Fruit fly (Drosophila melanogaster) whole organism, prepupa: ENCODE results near the gene CG14000.

Source experiments
- Blimp-1 ChIP-seq: fragments of 200-800 bp; sonication (Bioruptor generic); optimal IDR thresholded peaks from 3 replicates; lab custom pipeline; 2017; ENCODE audit warnings: missing biosample characterization, missing genetic modification characterization, mild to moderate bottlenecking, moderate library complexity, missing genetic modification reagents
- CG10631 ChIP-seq: fragments of 200-800 bp; sonication (Bioruptor generic); optimal IDR thresholded peaks from 2 replicates; lab custom pipeline; 2016; ENCODE audit warnings: missing biosample characterization, missing genetic modification characterization
- CG11294 ChIP-seq: fragments of 200-800 bp; sonication (Bioruptor generic); IDR thresholded peaks from 2 replicates; pipeline ENCODE4 v1.3.6; 2022; ENCODE audit warnings: missing biosample characterization, missing genetic modification characterization
- CG11762 ChIP-seq: fragments of 200-800 bp; sonication (Bioruptor generic); optimal IDR thresholded peaks from 3 replicates; lab custom pipeline; 2016; ENCODE audit warnings: missing biosample characterization, missing genetic modification characterization; ENCODE audit not compliant: insufficient read depth
- CG11902 ChIP-seq: fragments of 200-800 bp; sonication (Bioruptor generic); optimal IDR thresholded peaks from 3 replicates; lab custom pipeline; 2016; ENCODE audit warnings: missing biosample characterization, missing genetic modification characterization
- CG15336 ChIP-seq: fragments of 200-800 bp; sonication (Bioruptor generic); IDR thresholded peaks from 2 replicates; pipeline ENCODE4 v1.3.6; 2022; ENCODE audit warnings: missing biosample characterization, missing genetic modification characterization
- CG16779 ChIP-seq: fragments of 200-800 bp; sonication (Bioruptor generic); optimal IDR thresholded peaks from 3 replicates; lab custom pipeline; 2017; ENCODE audit warnings: missing biosample characterization, mild to moderate bottlenecking, missing genetic modification characterization
- CG32006 ChIP-seq: fragments of 200-800 bp; sonication (Bioruptor generic); optimal IDR thresholded peaks from 3 replicates; lab custom pipeline; 2017; ENCODE audit warnings: missing biosample characterization, mild to moderate bottlenecking, missing genetic modification characterization
- CG6163 ChIP-seq: fragments of 200-800 bp; sonication (Bioruptor generic); IDR thresholded peaks from 3 replicates; pipeline ENCODE4 v1.3.6; 2022; ENCODE audit warnings: missing biosample characterization, missing genetic modification characterization
- CG6276 ChIP-seq: fragments of 200-800 bp; sonication (Bioruptor generic); optimal IDR thresholded peaks from 2 replicates; lab custom pipeline; 2017; ENCODE audit warnings: missing biosample characterization, mild to moderate bottlenecking, missing genetic modification characterization
- CG6854 ChIP-seq: fragments of 200-800 bp; sonication (Bioruptor generic); optimal IDR thresholded peaks from 2 replicates; lab custom pipeline; 2017; ENCODE audit warnings: missing biosample characterization, mild to moderate bottlenecking, missing genetic modification characterization
- CG7368 ChIP-seq: fragments of 200-800 bp; sonication (Bioruptor generic); optimal IDR thresholded peaks from 3 replicates; lab custom pipeline; 2016; ENCODE audit warnings: missing biosample characterization, missing genetic modification characterization
- CG8119 ChIP-seq: fragments of 200-800 bp; sonication (Bioruptor generic); IDR thresholded peaks from 3 replicates; pipeline ENCODE4 v1.3.6; 2022; ENCODE audit warnings: missing biosample characterization, missing genetic modification characterization
- CG9139 ChIP-seq: fragments of 200-800 bp; sonication (Bioruptor generic); optimal IDR thresholded peaks from 3 replicates; lab custom pipeline; 2017; ENCODE audit warnings: missing biosample characterization, mild to moderate bottlenecking, missing genetic modification characterization
- Eip75B ChIP-seq: fragments of 200-800 bp; sonication (Bioruptor generic); optimal IDR thresholded peaks from 3 replicates; lab custom pipeline; 2016; ENCODE audit warnings: missing biosample characterization, missing genetic modification characterization
- Eip78C ChIP-seq: fragments of 200-800 bp; sonication (Bioruptor generic); peaks from one replicate; lab custom pipeline; 2016; ENCODE audit warnings: missing biosample characterization, missing genetic modification characterization
- Eip93F ChIP-seq: fragments of 200-800 bp; sonication (Bioruptor generic); optimal IDR thresholded peaks from 2 replicates; lab custom pipeline; 2016; ENCODE audit warnings: missing biosample characterization, mild to moderate bottlenecking, missing genetic modification characterization
- Ets21C ChIP-seq: fragments of 200-800 bp; sonication (Bioruptor generic); optimal IDR thresholded peaks from 3 replicates; lab custom pipeline; 2016; ENCODE audit warnings: missing biosample characterization, missing genetic modification characterization
- Hr38 ChIP-seq: sonication (Bioruptor generic); optimal IDR thresholded peaks from 2 replicates; lab custom pipeline; 2016; ENCODE audit warnings: missing biosample characterization, missing genetic modification characterization
- Hr39 ChIP-seq: fragments of 200-800 bp; sonication (Bioruptor generic); optimal IDR thresholded peaks from 2 replicates; lab custom pipeline; 2016; ENCODE audit warnings: missing biosample characterization, missing genetic modification characterization
- Hr4 ChIP-seq: fragments of 200-800 bp; sonication (Bioruptor generic); optimal IDR thresholded peaks from 3 replicates; lab custom pipeline; 2016; ENCODE audit warnings: missing biosample characterization, missing genetic modification characterization
- Lpt ChIP-seq: fragments of 200-800 bp; sonication (Bioruptor generic); optimal IDR thresholded peaks from 3 replicates; lab custom pipeline; 2016; ENCODE audit warnings: missing biosample characterization, missing genetic modification characterization
- Met ChIP-seq: fragments of 200-800 bp; sonication (Bioruptor generic); optimal IDR thresholded peaks from 3 replicates; lab custom pipeline; 2016; ENCODE audit warnings: missing biosample characterization, missing genetic modification characterization
- Smox ChIP-seq: fragments of 200-800 bp; sonication (Bioruptor generic); optimal IDR thresholded peaks from 3 replicates; lab custom pipeline; 2016; ENCODE audit warnings: missing biosample characterization, missing genetic modification characterization
- Sox102F ChIP-seq: fragments of 200-800 bp; sonication (Bioruptor generic); optimal IDR thresholded peaks from 2 replicates; lab custom pipeline; 2016; ENCODE audit warnings: missing biosample characterization, mild to moderate bottlenecking, missing genetic modification characterization
- Sox14 ChIP-seq: fragments of 200-800 bp; sonication (Bioruptor generic); optimal IDR thresholded peaks from 3 replicates; lab custom pipeline; 2016; ENCODE audit warnings: missing biosample characterization, missing genetic modification characterization
- acj6 ChIP-seq: fragments of 200-800 bp; sonication (Bioruptor generic); optimal IDR thresholded peaks from 3 replicates; lab custom pipeline; 2016; ENCODE audit warnings: missing biosample characterization, missing genetic modification characterization
- cyc ChIP-seq: fragments of 200-800 bp; sonication (Bioruptor generic); optimal IDR thresholded peaks from 3 replicates; lab custom pipeline; 2016; ENCODE audit warnings: missing biosample characterization, missing genetic modification characterization
- dac ChIP-seq: fragments of 200-800 bp; sonication (Bioruptor generic); optimal IDR thresholded peaks from 2 replicates; lab custom pipeline; 2017; ENCODE audit warnings: missing biosample characterization, mild to moderate bottlenecking, missing genetic modification characterization
- eg ChIP-seq: fragments of 200-800 bp; sonication (Bioruptor generic); IDR thresholded peaks from 3 replicates; pipeline ENCODE4 v1.3.6; 2022; ENCODE audit warnings: missing biosample characterization, missing genetic modification characterization
- fd59A ChIP-seq: fragments of 200-800 bp; sonication (Bioruptor generic); optimal IDR thresholded peaks from 2 replicates; lab custom pipeline; 2017; ENCODE audit warnings: missing biosample characterization, mild to moderate bottlenecking, missing genetic modification characterization, missing genetic modification reagents
- fd85E ChIP-seq: fragments of 200-800 bp; sonication (Bioruptor generic); optimal IDR thresholded peaks from 3 replicates; lab custom pipeline; 2016; ENCODE audit warnings: missing biosample characterization, missing genetic modification characterization
- fkh ChIP-seq: fragments of 200-800 bp; sonication (Bioruptor generic); optimal IDR thresholded peaks from 3 replicates; lab custom pipeline; 2017; ENCODE audit warnings: missing biosample characterization, mild to moderate bottlenecking, missing genetic modification characterization, moderate library complexity
- lz ChIP-seq: fragments of 200-800 bp; sonication (Bioruptor generic); optimal IDR thresholded peaks from 3 replicates; lab custom pipeline; 2016; ENCODE audit warnings: missing biosample characterization, missing genetic modification characterization
- net ChIP-seq: fragments of 200-800 bp; sonication (Bioruptor generic); optimal IDR thresholded peaks from 3 replicates; lab custom pipeline; 2016; ENCODE audit warnings: missing biosample characterization, missing genetic modification characterization
- salr ChIP-seq, 2 experiments: fragments of 200-800 bp; sonication (Bioruptor generic); optimal IDR thresholded peaks; 3 replicates each; lab custom pipeline; 2016 to 2018; ENCODE audit warnings: missing biosample characterization in 2 of 2, missing genetic modification characterization in 2 of 2, mild to moderate bottlenecking in 1 of 2
- ss ChIP-seq, 2 experiments: fragments of 200-800 bp; sonication (Bioruptor generic); optimal IDR thresholded peaks; 2 replicates in 1 of 2; 3 replicates in 1 of 2; lab custom pipeline; 2017 to 2018; ENCODE audit warnings: mild to moderate bottlenecking in 2 of 2, missing biosample characterization in 2 of 2, missing genetic modification characterization in 2 of 2, moderate library complexity in 1 of 2
- svp ChIP-seq: fragments of 200-800 bp; sonication (Bioruptor generic); peaks from one replicate; lab custom pipeline; 2016; ENCODE audit warnings: missing biosample characterization, missing genetic modification characterization
- topi ChIP-seq: fragments of 200-800 bp; sonication (Bioruptor generic); optimal IDR thresholded peaks from 3 replicates; lab custom pipeline; 2016; ENCODE audit warnings: missing biosample characterization, missing genetic modification characterization
- vri ChIP-seq: fragments of 200-800 bp; sonication (Bioruptor generic); optimal IDR thresholded peaks from 3 replicates; lab custom pipeline; 2016; ENCODE audit warnings: missing biosample characterization, mild to moderate bottlenecking, missing genetic modification characterization

Gene CG14000

dm6 chr2L:5943229-5944078 is 33.4 kb upstream of the CG14000 start, which contains the start of the genes Sfp26Ad and Gpdh1 (continued):
- TF ChIP-seq CG11294 (GFP tag; lab: Robert Waterston, UW), result no peak
- peak; percentile 77 to 79 for TF ChIP-seq ss (GFP tag; optimal IDR thresholded peaks at IDR 0.05; lab: Kevin White, UChicago)
- TF ChIP-seq salr (GFP tag; optimal IDR thresholded peaks at IDR 0.05; lab: Kevin White, UChicago), result peak in 1 of 2 experiments; percentile 49
- TF ChIP-seq Hr4, result peak; percentile 62
- peak; percentile 79 for TF ChIP-seq Sox102F (GFP tag; lab: Kevin White, UChicago)
- TF ChIP-seq fd59A (GFP tag; lab: Kevin White, UChicago), result peak; percentile 28
- TF ChIP-seq Met (GFP tag; lab: Kevin White, UChicago), result peak; percentile 81
- peak; percentile 39; the same call in 2 of the 3 replicates for TF ChIP-seq eg (GFP tag; lab: Robert Waterston, UW)
- peak; percentile 77 for TF ChIP-seq Smox (GFP tag; lab: Kevin White, UChicago)
- TF ChIP-seq CG15336 (GFP tag; lab: Robert Waterston, UW), result peak; percentile 62
- peak; percentile 72 for TF ChIP-seq Sox14 (GFP tag; lab: Kevin White, UChicago)
- TF ChIP-seq CG11762, result peak; percentile 36
- peak; percentile 62 for TF ChIP-seq CG11902 (GFP tag; lab: Kevin White, UChicago)
- TF ChIP-seq lz (GFP tag; lab: Kevin White, UChicago), result peak; percentile 81
- TF ChIP-seq CG16779 (tag; lab: Kevin White, UChicago), result peak; percentile 71
- TF ChIP-seq dac, result no peak
- peak; percentile 75 for TF ChIP-seq Hr39 (GFP tag; lab: Kevin White, UChicago)
- no peak for TF ChIP-seq CG6276
- no peak for TF ChIP-seq Eip93F (GFP tag; lab: Kevin White, UChicago)
- TF ChIP-seq fkh, result peak; percentile 61
- TF ChIP-seq Eip75B (GFP tag; lab: Kevin White, UChicago), result peak; percentile 58
- peak; percentile 82 for TF ChIP-seq svp (GFP tag; lab: Kevin White, UChicago)
- peak; percentile 71 for TF ChIP-seq CG9139 (GFP tag; lab: Kevin White, UChicago)
- peak; percentile 71 for TF ChIP-seq CG8119
- peak; percentile 58 for TF ChIP-seq CG32006 (GFP tag; lab: Kevin White, UChicago)
- TF ChIP-seq CG10631 (GFP tag; lab: Kevin White, UChicago), result peak; percentile 71
- peak; percentile 56 for TF ChIP-seq Lpt (GFP tag; lab: Kevin White, UChicago)
- peak; percentile 20 for TF ChIP-seq Blimp-1 (GFP tag; lab: Kevin White, UChicago)
- peak; percentile 67 for TF ChIP-seq CG6163 (GFP tag; lab: Robert Waterston, UW)
- peak; percentile 62 for TF ChIP-seq net (GFP tag; lab: Kevin White, UChicago)
- TF ChIP-seq CG6854, result peak; percentile 50
- no peak for TF ChIP-seq Hr38 (GFP tag; lab: Kevin White, UChicago)
- peak; percentile 81 for TF ChIP-seq cyc (GFP tag; lab: Kevin White, UChicago)
- TF ChIP-seq CG7368 (GFP tag; lab: Kevin White, UChicago), result peak; percentile 59
- peak; percentile 86 for TF ChIP-seq Eip78C (GFP tag; lab: Kevin White, UChicago)

dm6 chr2L:5927363-5927762 is 17.3 kb upstream of the CG14000 start:
- TF ChIP-seq acj6 (GFP tag; lab: Kevin White, UChicago), result no peak
- TF ChIP-seq fd85E, result no peak

- TF ChIP-seq Lpt (GFP tag; lab: Kevin White, UChicago), result no peak
- TF ChIP-seq Hr4, result no peak
- TF ChIP-seq Ets21C (GFP tag; lab: Kevin White, UChicago), result no peak
- no peak for TF ChIP-seq fd85E
- no peak for TF ChIP-seq vri (GFP tag; lab: Kevin White, UChicago)
- TF ChIP-seq Blimp-1 (GFP tag; lab: Kevin White, UChicago), result no peak
- TF ChIP-seq topi (GFP tag; lab: Kevin White, UChicago), result no peak
- TF ChIP-seq CG6854, result no peak
Observed at dm6 chr2L:5925637-5926036, 15.5 kb upstream of the CG14000 start, which contains the start of gene dsf. Gene dsf (plus strand): TSS chr2L:5925937.
